Fruit fly (Drosophila melanogaster): Measurements from ENCODE around the gene Ir75b.

Gene Ir75b

DNA sequence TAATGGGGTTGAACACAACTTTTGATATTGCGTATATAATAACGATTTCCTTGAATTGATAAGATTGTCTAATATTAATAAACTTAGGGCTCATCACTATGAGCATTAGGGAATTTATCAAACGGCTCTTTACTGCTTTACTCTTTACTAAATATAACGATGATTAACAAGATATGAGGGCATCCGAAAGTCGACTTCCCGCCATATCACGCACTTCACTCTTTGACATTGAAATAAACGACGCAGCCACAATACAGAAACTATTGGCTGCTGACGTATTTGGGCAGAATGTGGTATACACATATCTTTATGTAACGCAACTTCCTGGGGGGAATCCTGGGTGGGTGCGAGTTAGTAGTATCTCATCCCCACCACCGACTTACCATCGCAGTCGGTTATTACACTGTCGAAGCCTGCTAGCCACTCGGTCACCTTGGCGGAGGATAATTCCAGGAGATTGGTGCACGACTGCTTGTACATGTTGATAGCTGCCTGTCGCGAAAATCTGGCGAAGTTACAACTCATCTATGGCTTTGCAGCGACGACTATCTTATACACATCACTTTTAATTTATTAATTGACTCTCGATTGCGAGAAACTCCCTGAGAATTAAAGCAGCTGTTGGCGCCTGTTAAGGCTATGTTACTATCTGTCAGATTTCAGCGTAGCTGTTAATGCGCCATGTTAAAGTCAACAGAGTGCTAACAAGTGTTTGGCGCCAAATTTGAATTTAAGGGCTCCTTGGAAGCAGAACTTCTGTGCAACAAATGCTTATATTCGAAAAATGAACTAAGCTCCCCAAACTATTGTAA is 23.1 kb upstream of the Ir75b start, which contains the start of gene CG5567 (continued):
- TF ChIP-seq Sox15 (GFP tag; optimal IDR thresholded peaks at IDR 0.05) (no peak), Sox14 (GFP tag; optimal IDR thresholded peaks at IDR 0.05) (peak; percentile 14), CG8319 (GFP tag; optimal IDR thresholded peaks at IDR 0.05) (no peak), net (GFP tag; optimal IDR thresholded peaks at IDR 0.05) (no peak), acj6 (GFP tag; optimal IDR thresholded peaks at IDR 0.05) (no peak), CG6276 (GFP tag; optimal IDR thresholded peaks at IDR 0.05) (no peak), pdm3 (GFP tag; optimal IDR thresholded peaks at IDR 0.05) (no peak), ss (GFP tag; optimal IDR thresholded peaks at IDR 0.05) (no peak), CG10631 (GFP tag; optimal IDR thresholded peaks at IDR 0.05) (no peak)

DNA sequence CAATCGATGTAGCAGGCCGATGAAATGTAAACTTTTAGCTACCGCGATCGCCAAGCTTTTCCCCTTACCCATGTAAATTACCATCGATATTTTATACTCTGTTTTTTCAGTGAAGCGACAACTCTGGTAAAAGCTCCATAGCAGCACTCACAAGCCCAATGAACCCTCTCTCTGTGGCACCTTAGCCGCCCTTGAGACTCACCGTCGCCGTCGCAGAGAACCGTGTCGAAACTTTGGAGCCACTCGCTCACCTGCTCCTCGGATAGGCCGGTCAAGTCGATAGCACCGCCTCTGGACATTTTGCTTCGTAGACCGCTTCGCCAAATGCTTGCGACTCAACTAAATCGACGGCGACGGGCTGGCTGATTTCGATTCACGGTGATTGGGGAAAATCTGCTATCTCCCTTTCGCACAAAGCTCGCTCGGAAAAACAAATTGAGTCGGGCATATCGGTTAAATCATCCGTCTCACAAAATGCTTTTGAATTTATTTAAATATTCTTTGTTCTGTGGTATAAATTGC is 21.2 kb upstream of the Ir75b start, which contains the start of gene CG5577:
Gene CG5577, minus strand, starts transcription at position 343 of the 522 bp plus-strand sequence.
- peak; percentile 95 for TF ChIP-seq svp (GFP tag)
- TF ChIP-seq spab (GFP tag; optimal IDR thresholded peaks at IDR 0.05): no peak
- no peak for TF ChIP-seq CG6276 (GFP tag; optimal IDR thresholded peaks at IDR 0.05)
- TF ChIP-seq CG3919 (GFP tag; optimal IDR thresholded peaks at IDR 0.05): peak; percentile 18
- TF ChIP-seq Sox14 (GFP tag; optimal IDR thresholded peaks at IDR 0.05): peak; percentile 32
- no peak for TF ChIP-seq Eip75B (GFP tag; optimal IDR thresholded peaks at IDR 0.05)
- TF ChIP-seq Eip78C (GFP tag): peak; percentile 63
- peak; percentile 13 for TF ChIP-seq Hr4 (GFP tag; optimal IDR thresholded peaks at IDR 0.05)
- no peak for TF ChIP-seq CG31627 (GFP tag; optimal IDR thresholded peaks at IDR 0.05)
- no peak for TF ChIP-seq CG4318 (GFP tag; optimal IDR thresholded peaks at IDR 0.05)
- no peak for TF ChIP-seq CG8319 (GFP tag; optimal IDR thresholded peaks at IDR 0.05)
- TF ChIP-seq pdm3 (GFP tag; optimal IDR thresholded peaks at IDR 0.05): peak; percentile 13
- peak; percentile 48 for TF ChIP-seq Sox102F (GFP tag; optimal IDR thresholded peaks at IDR 0.05)
- TF ChIP-seq CG16779 (tag; optimal IDR thresholded peaks at IDR 0.05): peak; percentile 8
- no peak for TF ChIP-seq Blimp-1 (GFP tag; optimal IDR thresholded peaks at IDR 0.05)
- peak; percentile 29 for TF ChIP-seq Met (GFP tag; optimal IDR thresholded peaks at IDR 0.05)
- TF ChIP-seq eg (GFP tag; IDR thresholded peaks at IDR 0.05): peak; percentile 6; the same call in 1 of the 3 replicates
- TF ChIP-seq vri (GFP tag; optimal IDR thresholded peaks at IDR 0.05): peak; percentile 42
- peak; percentile 8 for TF ChIP-seq CG8632 (GFP tag; optimal IDR thresholded peaks at IDR 0.05)
- TF ChIP-seq CG11902 (GFP tag; optimal IDR thresholded peaks at IDR 0.05): no peak
- TF ChIP-seq CG3032 (tag; optimal IDR thresholded peaks at IDR 0.05): no peak
- TF ChIP-seq Ets21C (GFP tag; optimal IDR thresholded peaks at IDR 0.05): no peak
- peak; percentile 3 for TF ChIP-seq CG34406 (GFP tag; optimal IDR thresholded peaks at IDR 0.05)

DNA sequence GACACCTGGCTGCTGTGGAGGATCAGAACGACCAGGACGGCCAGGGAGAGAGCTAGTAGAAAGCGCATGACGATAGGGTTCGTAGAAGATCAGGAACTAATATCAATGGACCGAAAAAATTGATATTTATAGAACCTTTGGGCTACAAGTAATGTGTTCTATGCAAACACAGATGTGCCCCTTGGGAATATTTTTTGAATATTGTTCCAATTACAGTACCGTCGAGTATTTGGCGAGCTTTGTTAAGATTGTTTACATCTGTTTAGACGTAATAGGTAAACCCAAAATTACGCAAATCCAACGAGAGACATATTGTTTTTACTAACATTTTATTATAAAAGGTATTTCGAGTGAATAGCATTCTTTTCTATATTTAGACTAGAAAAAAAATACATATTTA is 15.1 kb upstream of the Ir75b start, which contains the start of gene CG32189:
Gene CG32189, minus strand, starts transcription at position 101 of the 400 bp plus-strand sequence.
- TF ChIP-seq fkh (GFP tag; optimal IDR thresholded peaks at IDR 0.05): no peak

DNA sequence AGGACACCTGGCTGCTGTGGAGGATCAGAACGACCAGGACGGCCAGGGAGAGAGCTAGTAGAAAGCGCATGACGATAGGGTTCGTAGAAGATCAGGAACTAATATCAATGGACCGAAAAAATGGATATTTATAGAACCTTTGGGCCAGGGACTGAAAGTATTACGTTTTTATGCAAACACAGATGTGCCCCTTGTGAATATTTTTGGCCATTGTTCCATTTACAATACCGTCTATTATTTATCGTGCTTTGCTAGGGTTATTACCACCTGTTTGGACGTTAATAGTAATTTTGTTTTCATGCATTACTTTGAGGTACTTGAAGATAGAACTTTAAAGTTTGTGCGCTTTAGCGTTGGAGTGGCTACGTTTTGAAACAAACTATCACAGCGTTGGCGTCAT is 13.5 kb upstream of the Ir75b start, which contains the start of gene CG32188:
Gene CG32188, minus strand, starts transcription at position 101 of the 400 bp plus-strand sequence.
- TF ChIP-seq CG31627 (GFP tag; optimal IDR thresholded peaks at IDR 0.05): no peak
- TF ChIP-seq topi (GFP tag; optimal IDR thresholded peaks at IDR 0.05): no peak
- TF ChIP-seq cyc (GFP tag; optimal IDR thresholded peaks at IDR 0.05): no peak
- no peak for TF ChIP-seq Sox102F (GFP tag; optimal IDR thresholded peaks at IDR 0.05)
- TF ChIP-seq CG8119 (GFP tag; IDR thresholded peaks at IDR 0.05): no peak
- TF ChIP-seq salr (GFP tag; optimal IDR thresholded peaks at IDR 0.05): no peak
- no peak for TF ChIP-seq CG1621 (tag; optimal IDR thresholded peaks at IDR 0.05)
- no peak for TF ChIP-seq CG11902 (GFP tag; optimal IDR thresholded peaks at IDR 0.05)
- TF ChIP-seq CG16779 (tag; optimal IDR thresholded peaks at IDR 0.05): no peak
- no peak for TF ChIP-seq CG6808 (GFP tag; optimal IDR thresholded peaks at IDR 0.05)
- TF ChIP-seq Ets96B (tag; optimal IDR thresholded peaks at IDR 0.05): no peak
- no peak for TF ChIP-seq pdm3 (GFP tag; optimal IDR thresholded peaks at IDR 0.05)
- TF ChIP-seq CG8632 (GFP tag; optimal IDR thresholded peaks at IDR 0.05): no peak
- TF ChIP-seq Sox15 (GFP tag; optimal IDR thresholded peaks at IDR 0.05): no peak
- no peak for TF ChIP-seq CG15336 (GFP tag; IDR thresholded peaks at IDR 0.05)
